Worm (Caenorhabditis elegans) whole organism, mixed stage, embryonic: ENCODE results near the gene abf-3.
"Not testable (repeated sequence)": the region's sequence is repeated elsewhere in the genome, so short reads cannot be mapped to it uniquely, and the experiment has no call there.

Source experiments
- M03D4.4 ChIP-seq: sonication (generic microtip); optimal IDR thresholded peaks from 2 replicates; lab custom pipeline; 2017; ENCODE audit warnings: mild to moderate bottlenecking, missing genetic modification characterization, missing compliant biosample characterization
- bed-3 ChIP-seq: fragments of 200-800 bp; sonication (Bioruptor generic); optimal IDR thresholded peaks from 3 replicates; lab custom pipeline; 2018; ENCODE audit warnings: mild to moderate bottlenecking, missing genetic modification characterization, moderate library complexity, missing compliant biosample characterization
- blmp-1 ChIP-seq: fragments of 150-350 bp; optimal IDR thresholded peaks from 2 replicates; lab custom pipeline; 2014; ENCODE audit warnings: missing biosample characterization, missing genetic modification characterization
- ceh-39 ChIP-seq: fragments of 150-350 bp; optimal IDR thresholded peaks from 2 replicates; lab custom pipeline; 2014; ENCODE audit warnings: missing biosample characterization, missing genetic modification characterization
- ceh-43 ChIP-seq: fragments of 200-800 bp; sonication (Bioruptor generic); optimal IDR thresholded peaks from 2 replicates; lab custom pipeline; 2018; ENCODE audit warnings: mild to moderate bottlenecking, missing genetic modification characterization, moderate library complexity, missing compliant biosample characterization
- ceh-83 ChIP-seq: fragments of 200-800 bp; sonication (Bioruptor generic); optimal IDR thresholded peaks from 2 replicates; lab custom pipeline; 2018; ENCODE audit warnings: mild to moderate bottlenecking, missing genetic modification characterization, missing compliant biosample characterization
- ces-1 ChIP-seq: fragments of 150-350 bp; optimal IDR thresholded peaks from 2 replicates; lab custom pipeline; 2014; ENCODE audit warnings: missing biosample characterization, missing genetic modification reagents, missing genetic modification characterization
- cnd-1 ChIP-seq: fragments of 200-800 bp; sonication (Bioruptor generic); optimal IDR thresholded peaks from 2 replicates; lab custom pipeline; 2018; ENCODE audit warnings: mild to moderate bottlenecking, missing genetic modification characterization, missing compliant biosample characterization
- drap-1 ChIP-seq: fragments of 200-800 bp; sonication (Bioruptor generic); optimal IDR thresholded peaks from 3 replicates; lab custom pipeline; 2018; ENCODE audit warnings: mild to moderate bottlenecking, missing genetic modification characterization, missing compliant biosample characterization
- elt-1 ChIP-seq: sonication (generic microtip); optimal IDR thresholded peaks from 2 replicates; lab custom pipeline; 2017; ENCODE audit warnings: missing genetic modification characterization, mild to moderate bottlenecking, missing compliant biosample characterization, antibody characterized with exemption, moderate library complexity, borderline replicate concordance; ENCODE audit not compliant: insufficient read depth
- elt-3 ChIP-seq: fragments of 150-350 bp; optimal IDR thresholded peaks from 2 replicates; lab custom pipeline; 2014; ENCODE audit warnings: missing biosample characterization, missing genetic modification characterization
- flh-1 ChIP-seq: fragments of 200-800 bp; sonication (Bioruptor generic); optimal IDR thresholded peaks from 2 replicates; lab custom pipeline; 2018; ENCODE audit warnings: mild to moderate bottlenecking, missing genetic modification characterization, moderate library complexity, missing compliant biosample characterization
- ham-2 ChIP-seq: fragments of 200-800 bp; sonication (Bioruptor generic); optimal IDR thresholded peaks from 2 replicates; lab custom pipeline; 2018; ENCODE audit warnings: mild to moderate bottlenecking, missing genetic modification characterization, missing compliant biosample characterization
- lin-13 ChIP-seq: fragments of 150-350 bp; optimal IDR thresholded peaks from 2 replicates; lab custom pipeline; 2014; ENCODE audit warnings: missing biosample characterization, missing genetic modification characterization
- mab-5 ChIP-seq: fragments of 150-350 bp; optimal IDR thresholded peaks from 2 replicates; lab custom pipeline; 2014; ENCODE audit warnings: missing biosample characterization, missing genetic modification characterization
- mep-1 ChIP-seq: fragments of 150-350 bp; optimal IDR thresholded peaks from 2 replicates; lab custom pipeline; 2017; ENCODE audit warnings: missing biosample characterization, missing genetic modification reagents, missing genetic modification characterization, inconsistent platforms
- mls-2 ChIP-seq: sonication (generic microtip); optimal IDR thresholded peaks from 2 replicates; lab custom pipeline; 2016; ENCODE audit warnings: mild to moderate bottlenecking, missing genetic modification characterization, moderate library complexity, missing compliant biosample characterization
- nhr-12 ChIP-seq: fragments of 150-350 bp; optimal IDR thresholded peaks from 2 replicates; lab custom pipeline; 2014; ENCODE audit warnings: missing biosample characterization, missing genetic modification characterization
- nhr-2 ChIP-seq: fragments of 150-350 bp; optimal IDR thresholded peaks from 2 replicates; lab custom pipeline; 2014; ENCODE audit warnings: missing biosample characterization, missing genetic modification characterization
- nhr-237 ChIP-seq: fragments of 150-350 bp; optimal IDR thresholded peaks from 2 replicates; lab custom pipeline; 2014; ENCODE audit warnings: missing biosample characterization, missing genetic modification characterization
- nhr-76 ChIP-seq: sonication (generic microtip); optimal IDR thresholded peaks from 2 replicates; lab custom pipeline; 2017; ENCODE audit warnings: missing biosample characterization, missing genetic modification characterization
- pha-4 ChIP-seq: fragments of 150-350 bp; optimal IDR thresholded peaks from 2 replicates; lab custom pipeline; 2018; ENCODE audit warnings: missing biosample characterization, missing genetic modification reagents, missing genetic modification characterization
- sem-2 ChIP-seq: fragments of 200-800 bp; sonication (Bioruptor generic); optimal IDR thresholded peaks from 2 replicates; lab custom pipeline; 2018; ENCODE audit warnings: mild to moderate bottlenecking, missing genetic modification characterization, missing compliant biosample characterization
- snpc-4 ChIP-seq: fragments of 150-350 bp; optimal IDR thresholded peaks from 2 replicates; lab custom pipeline; 2014; ENCODE audit warnings: missing biosample characterization, missing genetic modification characterization
- sptf-1 ChIP-seq: sonication (generic microtip); optimal IDR thresholded peaks from 2 replicates; lab custom pipeline; 2017; ENCODE audit warnings: mild to moderate bottlenecking, missing genetic modification characterization, moderate library complexity, missing compliant biosample characterization
- tbx-8 ChIP-seq: fragments of 200-800 bp; sonication (Bioruptor generic); optimal IDR thresholded peaks from 2 replicates; lab custom pipeline; 2018; ENCODE audit warnings: mild to moderate bottlenecking, missing genetic modification characterization, moderate library complexity, missing compliant biosample characterization
- unc-120 ChIP-seq: sonication (generic microtip); optimal IDR thresholded peaks from 2 replicates; lab custom pipeline; 2017; ENCODE audit warnings: missing genetic modification characterization, missing compliant biosample characterization; ENCODE audit not compliant: poor library complexity, severe bottlenecking
- unc-39 ChIP-seq: fragments of 150-350 bp; optimal IDR thresholded peaks from 2 replicates; lab custom pipeline; 2014; ENCODE audit warnings: missing biosample characterization, missing genetic modification characterization
- unc-62 ChIP-seq: fragments of 150-350 bp; optimal IDR thresholded peaks from 2 replicates; lab custom pipeline; 2014; ENCODE audit warnings: missing biosample characterization, missing genetic modification reagents, missing genetic modification characterization
- zip-8 ChIP-seq: fragments of 150-350 bp; optimal IDR thresholded peaks from 2 replicates; lab custom pipeline; 2014; ENCODE audit warnings: missing biosample characterization, missing genetic modification characterization
- ztf-11 ChIP-seq: fragments of 150-350 bp; optimal IDR thresholded peaks from 2 replicates; lab custom pipeline; 2014; ENCODE audit warnings: missing biosample characterization, missing genetic modification characterization

The abf-3 gene

ce11 chrV:15810446-15810845 lies 7.2 kb downstream of the abf-3 start, which contains the start of gene F54B8.1:
TSS of gene F54B8.1 (plus strand) at chrV:15810746.
- TF ChIP-seq elt-3 (no peak), nhr-2 (no peak), bed-3 (GFP tag; lab: Kevin White, UChicago) (no peak), mab-5 (no peak)

- TF ChIP-seq blmp-1 (tag; lab: Kevin White, UChicago) (no peak), nhr-76 (tag; lab: Kevin White, UChicago) (no peak), nhr-237 (tag; lab: Kevin White, UChicago) (no peak), cnd-1 (tag; lab: Kevin White, UChicago) (no peak)
- TF ChIP-seq, all 35 proteins: peak for 0
These were observed 8.1 kb downstream of the abf-3 start, which contains the start of gene srsx-36 for ce11 chrV:15809543-15809942. TSS of gene srsx-36 (minus strand) at chrV:15809643.

ce11 chrV:15807420-15807819 lies 10.2 kb downstream of the abf-3 start, which contains the start of gene srsx-38:
TSS of gene srsx-38 (minus strand) at chrV:15807520.
- not testable (repeated sequence) for TF ChIP-seq tbx-8 (GFP tag; lab: Kevin White, UChicago); unc-39; ces-1 (GFP tag; lab: Kevin White, UChicago)

ce11 chrV:15803748-15804147 lies 13.9 kb downstream of the abf-3 start, which contains the start of gene T26E4.18:
TSS of gene T26E4.18 (minus strand) at chrV:15803848.
- TF ChIP-seq elt-1 (tag; lab: Kevin White, UChicago); pha-4 (tag; lab: Kevin White, UChicago); nhr-12: not testable (repeated sequence)

ce11 chrV:15803079-15803478 lies 14.6 kb downstream of the abf-3 start, which contains the start of gene srd-27:
TSS of gene srd-27 (plus strand) at chrV:15803379.
- not testable (repeated sequence) for TF ChIP-seq nhr-237 (tag; lab: Kevin White, UChicago); cnd-1 (tag; lab: Kevin White, UChicago); mab-5

ce11 chrV:15802623-15803022 lies 15.0 kb downstream of the abf-3 start, which contains the start of gene T26E4.9:
TSS of gene T26E4.9 (minus strand) at chrV:15802723.
- not testable (repeated sequence) for TF ChIP-seq M03D4.4; ces-1 (GFP tag; lab: Kevin White, UChicago); ceh-83 (GFP tag; lab: Kevin White, UChicago)

- TF ChIP-seq zip-8 (no peak), ceh-39 (tag; lab: Kevin White, UChicago) (no peak), lin-13 (tag; lab: Kevin White, UChicago) (no peak), ztf-11 (no peak), sptf-1 (tag; lab: Kevin White, UChicago) (no peak), ces-1 (GFP tag; lab: Kevin White, UChicago) (no peak), ham-2 (GFP tag; lab: Kevin White, UChicago) (no peak), flh-1 (no peak), pha-4 (tag; lab: Kevin White, UChicago) (no peak), elt-3 (no peak)
These were observed 19.5 kb downstream of the abf-3 start, which contains the start of gene T26E4.10 for ce11 chrV:15798108-15798507. TSS of gene T26E4.10 (minus strand) at chrV:15798208.

- TF ChIP-seq cnd-1 (tag; lab: Kevin White, UChicago) = no peak
- TF ChIP-seq unc-62 = no peak
- TF ChIP-seq nhr-2 = no peak
- no peak for TF ChIP-seq mls-2 (tag; lab: Kevin White, UChicago)
- TF ChIP-seq ceh-43 (GFP tag; lab: Kevin White, UChicago) = no peak
- no peak for TF ChIP-seq elt-3
- TF ChIP-seq ceh-39 (tag; lab: Kevin White, UChicago) = no peak
- no peak for TF ChIP-seq ceh-83 (GFP tag; lab: Kevin White, UChicago)
- no peak for TF ChIP-seq bed-3 (GFP tag; lab: Kevin White, UChicago)
- no peak for TF ChIP-seq sem-2
- no peak for TF ChIP-seq ham-2 (GFP tag; lab: Kevin White, UChicago)
- TF ChIP-seq drap-1 (GFP tag; lab: Kevin White, UChicago) = no peak
- TF ChIP-seq mep-1 = no peak
- TF ChIP-seq unc-120 (tag; lab: Kevin White, UChicago) = no peak
- TF ChIP-seq blmp-1 (tag; lab: Kevin White, UChicago) = no peak
- no peak for TF ChIP-seq zip-8
- no peak for TF ChIP-seq snpc-4 (tag; lab: Kevin White, UChicago)
These were observed 21.6 kb downstream of the abf-3 start, which contains the start of gene nhr-223 for ce11 chrV:15796087-15796486. TSS of gene nhr-223 (plus strand) at chrV:15796387.
